Worm (Caenorhabditis elegans): Measurements from ENCODE around the gene B0353.1.

DNA sequence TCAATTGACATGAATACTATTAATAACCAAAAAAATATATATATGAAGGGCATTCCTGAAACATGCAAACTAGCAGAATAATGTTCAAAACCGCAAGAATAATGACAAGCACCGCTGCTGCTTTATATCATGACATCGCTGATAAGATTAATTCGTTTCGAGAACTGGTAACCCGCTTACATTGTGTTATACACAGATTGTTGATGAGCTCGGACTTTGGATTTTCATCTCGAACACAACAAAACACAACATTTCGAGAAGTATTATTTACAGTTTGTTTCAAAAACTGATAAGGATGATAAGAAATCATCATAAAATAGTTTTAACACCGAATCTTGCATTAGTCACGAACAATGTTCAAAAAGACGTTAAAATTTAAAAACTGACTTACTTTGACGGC is 24.9 kb upstream of the B0353.1 start:
- TF ChIP-seq ceh-28 (tag; optimal IDR thresholded peaks at IDR 0.05), result no peak
- TF ChIP-seq pqm-1 (tag; optimal IDR thresholded peaks at IDR 0.05), result no peak
- no peak for TF ChIP-seq elt-3 (tag; optimal IDR thresholded peaks at IDR 0.05)
- TF ChIP-seq nhr-11 (tag; optimal IDR thresholded peaks at IDR 0.05), result no peak
- TF ChIP-seq snpc-4 (tag; optimal IDR thresholded peaks at IDR 0.05), result no peak
- no peak for TF ChIP-seq egl-27 (tag; optimal IDR thresholded peaks at IDR 0.05)
- TF ChIP-seq ceh-82 (tag; optimal IDR thresholded peaks at IDR 0.05), result no peak
- TF ChIP-seq nhr-67 (tag; optimal IDR thresholded peaks at IDR 0.05), result no peak
- TF ChIP-seq pha-4 (tag; optimal IDR thresholded peaks at IDR 0.05), result no peak
- TF ChIP-seq fkh-10 (GFP tag; optimal IDR thresholded peaks at IDR 0.05), result no peak
- TF ChIP-seq nhr-25 (tag; optimal IDR thresholded peaks at IDR 0.05), result no peak
